Worm (Caenorhabditis elegans): ENCODE data around the gene chil-4.

DNA sequence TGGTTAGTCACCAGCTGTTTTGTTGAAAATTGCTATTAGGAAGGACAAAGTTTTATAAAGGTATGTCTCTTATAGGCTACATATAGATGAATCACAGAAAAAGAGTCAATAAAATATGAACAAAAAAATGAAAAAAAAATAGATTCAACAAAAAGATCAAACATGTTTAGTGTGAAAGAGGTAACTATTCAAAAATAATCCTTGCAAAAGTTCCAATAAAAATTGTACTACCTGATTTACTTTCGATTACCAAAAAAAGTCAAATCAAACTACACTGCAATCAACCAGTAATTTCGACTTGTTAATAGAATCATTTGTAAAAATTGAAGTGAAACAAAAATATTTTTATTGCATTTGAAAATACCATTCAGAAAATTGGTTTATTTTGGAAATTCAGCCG is 4.6 kb downstream of the chil-4 start, which contains the start of gene ZK938.10:
- no peak for TF ChIP-seq nhr-48 (tag; optimal IDR thresholded peaks at IDR 0.05)
- no peak for TF ChIP-seq spr-1 (tag; optimal IDR thresholded peaks at IDR 0.05)
- TF ChIP-seq skn-1 (tag; optimal IDR thresholded peaks at IDR 0.05), result no peak
- TF ChIP-seq egl-27 (tag; optimal IDR thresholded peaks at IDR 0.05), result no peak
- TF ChIP-seq ama-1 (optimal IDR thresholded peaks at IDR 0.05), result no peak
- TF ChIP-seq zag-1 (tag; optimal IDR thresholded peaks at IDR 0.05), result no peak
- TF ChIP-seq tra-1 (GFP tag; IDR thresholded peaks at IDR 0.05), result no peak
- TF ChIP-seq unc-130 (GFP tag; optimal IDR thresholded peaks at IDR 0.05), result no peak
- TF ChIP-seq rbr-2 (tag; optimal IDR thresholded peaks at IDR 0.05), result no peak
- TF ChIP-seq F44E2.7 (GFP tag; IDR thresholded peaks at IDR 0.05), result no peak
- TF ChIP-seq lin-13 (GFP tag; optimal IDR thresholded peaks at IDR 0.05), result no peak
- no peak for TF ChIP-seq nhr-76 (tag; optimal IDR thresholded peaks at IDR 0.05)
- no peak for TF ChIP-seq dmd-6 (GFP tag; IDR thresholded peaks at IDR 0.05)
- TF ChIP-seq daf-12 (tag; optimal IDR thresholded peaks at IDR 0.05), result no peak
